Worm (Caenorhabditis elegans): ENCODE data around the gene igdb-2.

ce11 chrIV:12419291-12419690 lies 49.2 kb upstream of the igdb-2 start:
- TF ChIP-seq tbx-37 (GFP tag; conservative IDR thresholded peaks at IDR 0.05) (no peak), hnd-1 (tag; optimal IDR thresholded peaks at IDR 0.05) (no peak), ama-1 (optimal IDR thresholded peaks at IDR 0.05) (no peak)

All from whole organism, early embryonic.